Worm (Caenorhabditis elegans) whole organism, L4 larva: Measurements from ENCODE around the gene C13F10.8.

Source experiments
- F10B5.3 ChIP-seq: sonication (generic microtip); optimal IDR thresholded peaks from 2 replicates; lab custom pipeline; 2016; ENCODE audit warnings: mild to moderate bottlenecking, missing genetic modification characterization, missing compliant biosample characterization
- arid-1 ChIP-seq: fragments of 200-800 bp; sonication (Bioruptor generic); conservative IDR thresholded peaks from 2 replicates; pipeline ENCODE4 v1.3.6; 2022; ENCODE audit warnings: missing genetic modification reagents, missing genetic modification characterization, missing compliant biosample characterization
- ces-1 ChIP-seq: fragments of 150-350 bp; sonication (generic microtip); optimal IDR thresholded peaks from 4 replicates; lab custom pipeline; 2014; ENCODE audit warnings: missing biosample characterization, missing genetic modification reagents, missing genetic modification characterization
- fos-1 ChIP-seq: fragments of 150-350 bp; optimal IDR thresholded peaks from 2 replicates; lab custom pipeline; 2014; ENCODE audit warnings: missing biosample characterization, missing genetic modification characterization
- hlh-11 ChIP-seq: fragments of 200-800 bp; sonication (Bioruptor generic); optimal IDR thresholded peaks from 2 replicates; lab custom pipeline; 2018; ENCODE audit warnings: mild to moderate bottlenecking, missing genetic modification characterization, missing compliant biosample characterization
- lin-1 ChIP-seq: fragments of 200-800 bp; sonication (Bioruptor generic); IDR thresholded peaks from 2 replicates; pipeline ENCODE4 v1.3.6; 2022; ENCODE audit warnings: missing genetic modification reagents, missing genetic modification characterization, missing compliant biosample characterization
- pha-4 ChIP-seq, 2 experiments: fragments of 150-350 bp in 1 of 2; fragments of 200-800 bp in 1 of 2; sonication (Bioruptor generic) in 1 of 2; IDR thresholded peaks in 1 of 2; optimal IDR thresholded peaks in 1 of 2; 2 replicates each; pipeline versions ENCODE4 v1.3.6 to Lab custom; 2014 to 2022; ENCODE audit warnings: missing genetic modification characterization in 2 of 2, missing genetic modification reagents in 2 of 2, missing biosample characterization in 1 of 2, missing compliant biosample characterization in 1 of 2
- unc-130 ChIP-seq: sonication (generic microtip); optimal IDR thresholded peaks from 2 replicates; lab custom pipeline; 2016; ENCODE audit warnings: missing genetic modification reagents, missing genetic modification characterization, missing compliant biosample characterization

- TF ChIP-seq arid-1 (GFP tag; lab: Robert Waterston, UW) (no peak), pha-4 (GFP tag; IDR thresholded peaks at IDR 0.05; lab: Robert Waterston, UW) (no peak), pha-4 (tag; optimal IDR thresholded peaks at IDR 0.05; lab: Kevin White, UChicago) (no peak), fos-1 (tag; lab: Kevin White, UChicago) (no peak), lin-1 (no peak), ces-1 (GFP tag; lab: Kevin White, UChicago) (no peak), F10B5.3 (tag; lab: Kevin White, UChicago) (no peak), unc-130 (GFP tag; lab: Kevin White, UChicago) (no peak), hlh-11 (tag; lab: Kevin White, UChicago) (no peak)
Measured at ce11 chrV:7266021-7266420, 45.2 kb upstream of the C13F10.8 start, which contains the start of gene C13A2.7.
